Fruit fly (Drosophila melanogaster) whole organism, embryonic: ENCODE measurements around the gene ALiX.

Experiments used
- CG11504 ChIP-seq: fragments of 200-800 bp; sonication (Bioruptor generic); optimal IDR thresholded peaks from 3 replicates; lab custom pipeline; 2019; ENCODE audit warnings: missing biosample characterization, mild to moderate bottlenecking, missing genetic modification characterization, moderate library complexity
- CG14965 ChIP-seq: fragments of 200-800 bp; sonication (Bioruptor generic); optimal IDR thresholded peaks from 2 replicates; lab custom pipeline; 2016; ENCODE audit warnings: missing biosample characterization, missing genetic modification characterization, borderline replicate concordance
- CG15514 ChIP-seq: fragments of 200-800 bp; sonication (Bioruptor generic); optimal IDR thresholded peaks from 3 replicates; lab custom pipeline; 2017; ENCODE audit warnings: missing biosample characterization, missing genetic modification characterization, mild to moderate bottlenecking, moderate library complexity, missing genetic modification reagents
- CG17802 ChIP-seq: fragments of 200-800 bp; sonication (Bioruptor generic); optimal IDR thresholded peaks from 2 replicates; lab custom pipeline; 2018; ENCODE audit warnings: missing biosample characterization, mild to moderate bottlenecking, missing genetic modification characterization, moderate library complexity
- CG17829 ChIP-seq: fragments of 200-800 bp; optimal IDR thresholded peaks from 2 replicates; lab custom pipeline; 2019; ENCODE audit warnings: missing biosample characterization, mild to moderate bottlenecking, missing genetic modification characterization, moderate library complexity
- CG18764 ChIP-seq: fragments of 200-800 bp; sonication (Bioruptor generic); optimal IDR thresholded peaks from 3 replicates; lab custom pipeline; 2016; ENCODE audit warnings: missing biosample characterization, missing genetic modification characterization
- CG31224 ChIP-seq: fragments of 200-800 bp; sonication (Bioruptor generic); IDR thresholded peaks from 2 replicates; pipeline ENCODE4 v1.3.6; 2022; ENCODE audit warnings: missing biosample characterization, missing genetic modification characterization
- CG33213 ChIP-seq: fragments of 200-800 bp; sonication (Bioruptor generic); optimal IDR thresholded peaks from 3 replicates; lab custom pipeline; 2016; ENCODE audit warnings: missing biosample characterization, missing genetic modification characterization
- CG4328 ChIP-seq: fragments of 200-800 bp; sonication (Bioruptor generic); optimal IDR thresholded peaks from 3 replicates; lab custom pipeline; 2017; ENCODE audit warnings: missing biosample characterization, missing genetic modification reagents, missing genetic modification characterization
- CG4730 ChIP-seq: fragments of 200-800 bp; sonication (Bioruptor generic); IDR thresholded peaks from 2 replicates; pipeline ENCODE4 v1.3.6; 2022; ENCODE audit warnings: missing biosample characterization, missing genetic modification characterization
- CG4854 ChIP-seq: fragments of 200-800 bp; sonication (Bioruptor generic); optimal IDR thresholded peaks from 2 replicates; lab custom pipeline; 2016; ENCODE audit warnings: missing biosample characterization, missing genetic modification characterization, inconsistent platforms
- CG6791 ChIP-seq: fragments of 200-800 bp; sonication (Bioruptor generic); IDR thresholded peaks from 3 replicates; pipeline ENCODE4 v1.3.6; 2022; ENCODE audit warnings: missing biosample characterization, missing genetic modification characterization; ENCODE audit not compliant: partially characterized antibody
- CG7372 ChIP-seq: fragments of 200-800 bp; sonication (Bioruptor generic); IDR thresholded peaks from 2 replicates; pipeline ENCODE4 v1.3.6; 2022; ENCODE audit warnings: missing biosample characterization, missing genetic modification characterization
- CG7928 ChIP-seq: fragments of 200-800 bp; sonication (Bioruptor generic); optimal IDR thresholded peaks from 2 replicates; lab custom pipeline; 2017; ENCODE audit warnings: missing biosample characterization, mild to moderate bottlenecking, missing genetic modification characterization
- CG7987 ChIP-seq: fragments of 200-800 bp; sonication (Bioruptor generic); optimal IDR thresholded peaks from 2 replicates; lab custom pipeline; 2018; ENCODE audit warnings: missing biosample characterization, mild to moderate bottlenecking, missing genetic modification characterization, moderate library complexity
- CG8765 ChIP-seq: fragments of 200-800 bp; sonication (Bioruptor generic); IDR thresholded peaks from 2 replicates; pipeline ENCODE4 v1.3.6; 2022; ENCODE audit warnings: missing biosample characterization, missing genetic modification characterization
- CG9817 ChIP-seq: fragments of 200-800 bp; sonication (Bioruptor generic); optimal IDR thresholded peaks from 2 replicates; lab custom pipeline; 2018; ENCODE audit warnings: missing biosample characterization, mild to moderate bottlenecking, missing genetic modification characterization, moderate library complexity
- Dbx ChIP-seq: fragments of 200-800 bp; sonication (Bioruptor generic); IDR thresholded peaks from 3 replicates; pipeline ENCODE4 v1.3.6; 2022; ENCODE audit warnings: missing biosample characterization, missing genetic modification characterization
- Deaf1 ChIP-seq: fragments of 200-800 bp; optimal IDR thresholded peaks from 3 replicates; lab custom pipeline; 2019; ENCODE audit warnings: missing biosample characterization, mild to moderate bottlenecking, missing genetic modification characterization, moderate library complexity
- Dek ChIP-seq: fragments of 200-800 bp; sonication (Bioruptor generic); optimal IDR thresholded peaks from 3 replicates; lab custom pipeline; 2019; ENCODE audit warnings: missing biosample characterization, mild to moderate bottlenecking, missing genetic modification characterization, moderate library complexity
- HLH4C ChIP-seq: fragments of 200-800 bp; sonication (Bioruptor generic); IDR thresholded peaks from 3 replicates; pipeline ENCODE4 v1.3.6; 2022; ENCODE audit warnings: missing biosample characterization, missing genetic modification characterization; ENCODE audit not compliant: partially characterized antibody
- Hr78 ChIP-seq, 2 experiments: fragments of 200-800 bp in 1 of 2; fragments of >200 bp in 1 of 2; sonication (Bioruptor generic) in 1 of 2; optimal IDR thresholded peaks; 2 replicates each; lab custom pipeline; 2017 to 2019; ENCODE audit warnings: missing biosample characterization in 2 of 2, missing genetic modification characterization in 2 of 2, mild to moderate bottlenecking in 1 of 2, moderate library complexity in 1 of 2
- Nf-YC ChIP-seq: fragments of 200-800 bp; optimal IDR thresholded peaks from 3 replicates; lab custom pipeline; 2019; ENCODE audit warnings: missing biosample characterization, mild to moderate bottlenecking, missing genetic modification characterization, moderate library complexity
- Sox100B ChIP-seq: fragments of 200-800 bp; sonication (Bioruptor generic); optimal IDR thresholded peaks from 3 replicates; lab custom pipeline; 2018; ENCODE audit warnings: missing biosample characterization, mild to moderate bottlenecking, missing genetic modification characterization
- Vsx1 ChIP-seq: fragments of 200-800 bp; sonication (Bioruptor generic); optimal IDR thresholded peaks from 2 replicates; lab custom pipeline; 2017; ENCODE audit warnings: missing biosample characterization, mild to moderate bottlenecking, missing genetic modification characterization, missing genetic modification reagents
- YL-1 ChIP-seq: fragments of 200-800 bp; sonication (Bioruptor generic); optimal IDR thresholded peaks from 3 replicates; lab custom pipeline; 2017; ENCODE audit warnings: missing biosample characterization, mild to moderate bottlenecking, missing genetic modification characterization
- abd-A ChIP-seq: fragments of 200-800 bp; sonication (Bioruptor generic); optimal IDR thresholded peaks from 3 replicates; lab custom pipeline; 2019; ENCODE audit warnings: missing biosample characterization, mild to moderate bottlenecking, missing genetic modification characterization, moderate library complexity
- ash1 ChIP-seq: fragments of 200-800 bp; sonication (Bioruptor generic); optimal IDR thresholded peaks from 2 replicates; lab custom pipeline; 2018; ENCODE audit warnings: missing biosample characterization, mild to moderate bottlenecking, missing genetic modification characterization
- esg ChIP-seq: fragments of 200-800 bp; sonication (Bioruptor generic); conservative IDR thresholded peaks from 2 replicates; pipeline ENCODE4 v1.3.6; 2022; ENCODE audit warnings: missing biosample characterization, missing genetic modification characterization
- exex ChIP-seq: fragments of 200-800 bp; sonication (Bioruptor generic); optimal IDR thresholded peaks from 4 replicates; lab custom pipeline; 2018; ENCODE audit warnings: missing biosample characterization, mild to moderate bottlenecking, missing genetic modification characterization, moderate library complexity
- eyg ChIP-seq: fragments of 200-800 bp; sonication (Bioruptor generic); optimal IDR thresholded peaks from 3 replicates; lab custom pipeline; 2016; ENCODE audit warnings: missing biosample characterization, missing genetic modification characterization
- fru ChIP-seq: fragments of >200 bp; optimal IDR thresholded peaks from 2 replicates; lab custom pipeline; 2017
- gem ChIP-seq: fragments of 200-800 bp; sonication (Bioruptor generic); optimal IDR thresholded peaks from 2 replicates; lab custom pipeline; 2019; ENCODE audit warnings: missing biosample characterization, mild to moderate bottlenecking, missing genetic modification characterization, moderate library complexity
- gsb ChIP-seq: fragments of 200-800 bp; sonication (Bioruptor generic); IDR thresholded peaks from 2 replicates; pipeline ENCODE4 v1.3.6; 2022; ENCODE audit warnings: missing biosample characterization, missing genetic modification characterization
- gsb-n ChIP-seq: fragments of 200-800 bp; sonication (Bioruptor generic); optimal IDR thresholded peaks from 3 replicates; lab custom pipeline; 2018; ENCODE audit warnings: missing biosample characterization, mild to moderate bottlenecking, missing genetic modification characterization
- her ChIP-seq: fragments of 200-800 bp; sonication (Bioruptor generic); optimal IDR thresholded peaks from 2 replicates; lab custom pipeline; 2016; ENCODE audit warnings: missing biosample characterization, missing genetic modification characterization
- hth ChIP-seq: fragments of >200 bp; optimal IDR thresholded peaks from 2 replicates; lab custom pipeline; 2017; ENCODE audit warnings: inconsistent platforms
- kah ChIP-seq: fragments of 200-800 bp; sonication (Bioruptor generic); optimal IDR thresholded peaks from 2 replicates; lab custom pipeline; 2018; ENCODE audit warnings: missing biosample characterization, mild to moderate bottlenecking, missing genetic modification characterization
- lilli ChIP-seq: fragments of 200-800 bp; sonication (Bioruptor generic); optimal IDR thresholded peaks from 3 replicates; lab custom pipeline; 2016; ENCODE audit warnings: missing biosample characterization, missing genetic modification characterization
- nerfin-2 ChIP-seq: fragments of 200-800 bp; sonication (Bioruptor generic); IDR thresholded peaks from 2 replicates; pipeline ENCODE4 v1.3.6; 2022; ENCODE audit warnings: missing biosample characterization, missing genetic modification characterization; ENCODE audit not compliant: partially characterized antibody
- otp ChIP-seq: fragments of 200-800 bp; sonication (Bioruptor generic); IDR thresholded peaks from 3 replicates; pipeline ENCODE4, ENCODE4 v1.3.6; 2022; ENCODE audit warnings: missing biosample characterization, missing genetic modification characterization
- peb ChIP-seq: fragments of 200-800 bp; sonication (Bioruptor generic); IDR thresholded peaks from 2 replicates; pipeline ENCODE4 v1.3.6; 2022; ENCODE audit warnings: missing biosample characterization, missing genetic modification characterization
- pita ChIP-seq: fragments of 200-800 bp; sonication (Bioruptor generic); optimal IDR thresholded peaks from 2 replicates; lab custom pipeline; 2017; ENCODE audit warnings: missing biosample characterization, mild to moderate bottlenecking, missing genetic modification characterization
- pzg ChIP-seq: fragments of 200-800 bp; sonication (Bioruptor generic); optimal IDR thresholded peaks from 3 replicates; lab custom pipeline; 2018; ENCODE audit warnings: missing biosample characterization, mild to moderate bottlenecking, missing genetic modification characterization, moderate library complexity
- row ChIP-seq: fragments of 200-800 bp; sonication (Bioruptor generic); IDR thresholded peaks from 3 replicates; pipeline ENCODE4 v1.3.6; 2022; ENCODE audit warnings: missing biosample characterization, missing genetic modification characterization
- scrt ChIP-seq: fragments of 200-800 bp; sonication (Bioruptor generic); optimal IDR thresholded peaks from 2 replicates; lab custom pipeline; 2018; ENCODE audit warnings: missing biosample characterization, mild to moderate bottlenecking, missing genetic modification characterization, moderate library complexity
- sob ChIP-seq: fragments of 200-800 bp; sonication (Bioruptor generic); IDR thresholded peaks from 2 replicates; pipeline ENCODE4 v1.3.6; 2022; ENCODE audit warnings: missing biosample characterization, missing genetic modification characterization
- stwl ChIP-seq: fragments of 200-800 bp; sonication (Bioruptor generic); optimal IDR thresholded peaks from 3 replicates; lab custom pipeline; 2018; ENCODE audit warnings: missing biosample characterization, mild to moderate bottlenecking, missing genetic modification characterization, moderate library complexity
- tll ChIP-seq, 2 experiments: fragments of 200-800 bp in 1 of 2; fragments of >200 bp in 1 of 2; sonication (Bioruptor generic) in 1 of 2; optimal IDR thresholded peaks; 2 replicates each; lab custom pipeline; 2017 to 2019; ENCODE audit warnings: missing biosample characterization in 2 of 2, missing genetic modification characterization in 2 of 2, mild to moderate bottlenecking in 1 of 2, moderate library complexity in 1 of 2

ALiX gene

dm6 chr3R:27656686-27657535, 43.0 kb downstream of the ALiX start, which contains the start of gene tau:
TSS of gene tau (minus strand) at chr3R:27656996.
- TF ChIP-seq pzg (GFP tag; lab: Kevin White, UChicago) (peak; percentile 1), CG7372 (no peak), fru (lab: Kevin White, UChicago) (no peak), Nf-YC (tag; lab: Kevin White, UChicago) (peak; percentile 11), CG6791 (GFP tag; lab: Robert Waterston, UW) (no peak), CG18764 (GFP tag; lab: Kevin White, UChicago) (no peak), gsb (no peak), CG9817 (tag; lab: Kevin White, UChicago) (no peak), peb (no peak), sob (GFP tag; lab: Robert Waterston, UW) (peak; percentile 60; the same call in 1 of the 2 replicates), gsb-n (tag; lab: Kevin White, UChicago) (no peak), CG4730 (GFP tag; lab: Robert Waterston, UW) (no peak), esg (no peak), Vsx1 (no peak), pita (GFP tag; lab: Kevin White, UChicago) (peak; percentile 45), gem (tag; lab: Kevin White, UChicago) (no peak), YL-1 (GFP tag; lab: Kevin White, UChicago) (no peak), CG7987 (no peak), stwl (no peak), Deaf1 (peak; percentile 85), tll (GFP tag; optimal IDR thresholded peaks at IDR 0.05; lab: Kevin White, UChicago) (no peak), Hr78 (GFP tag; optimal IDR thresholded peaks at IDR 0.05; lab: Kevin White, UChicago) (no peak), HLH4C (GFP tag; lab: Robert Waterston, UW) (no peak), CG15514 (GFP tag; lab: Kevin White, UChicago) (no peak), CG17829 (no peak), CG11504 (tag; lab: Kevin White, UChicago) (peak; percentile 7), nerfin-2 (GFP tag; lab: Robert Waterston, UW) (no peak), exex (peak; percentile 39), Sox100B (no peak), row (GFP tag; lab: Robert Waterston, UW) (no peak), abd-A (tag; lab: Kevin White, UChicago) (peak; percentile 65), CG31224 (GFP tag; lab: Robert Waterston, UW) (no peak), lilli (peak; percentile 8), CG33213 (GFP tag; lab: Kevin White, UChicago) (no peak), ash1 (no peak), otp (no peak), Dek (tag; lab: Kevin White, UChicago) (no peak), scrt (GFP tag; lab: Kevin White, UChicago) (no peak), Dbx (GFP tag; lab: Robert Waterston, UW) (peak; percentile 58; the same call in 2 of the 3 replicates), CG8765 (GFP tag; lab: Robert Waterston, UW) (no peak), kah (GFP tag; lab: Kevin White, UChicago) (no peak), her (GFP tag; lab: Kevin White, UChicago) (no peak), CG17802 (tag; lab: Kevin White, UChicago) (no peak), CG7928 (GFP tag; lab: Kevin White, UChicago) (no peak), hth (lab: Kevin White, UChicago) (no peak), CG4328 (GFP tag; lab: Kevin White, UChicago) (no peak), eyg (GFP tag; lab: Kevin White, UChicago) (no peak), CG4854 (no peak), CG14965 (GFP tag; lab: Kevin White, UChicago) (no peak)
